Worm (Caenorhabditis elegans): ENCODE results near the gene R08E5.4.
A peak's percentile ranks its signal among the peaks of the same experiment; 100 is the strongest.

R08E5.4 gene

DNA sequence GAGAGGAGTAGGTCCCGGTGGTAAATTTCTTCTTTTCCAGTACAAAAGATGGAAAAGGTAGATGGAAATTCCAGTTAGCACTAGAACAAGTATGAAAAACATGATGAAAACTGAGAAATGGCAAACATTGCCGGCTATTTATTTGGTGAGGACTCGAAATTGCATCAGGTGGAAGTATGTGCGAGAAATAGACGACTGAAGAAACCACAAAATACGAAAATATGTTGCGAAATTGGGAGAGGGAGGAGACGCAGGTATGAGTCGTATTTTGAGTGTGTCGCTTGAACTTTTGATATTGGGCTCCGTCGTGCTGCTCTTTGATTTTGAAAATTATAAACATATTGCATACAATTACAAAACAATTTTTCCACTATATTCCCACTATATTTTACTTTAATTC is 35.0 kb downstream of the R08E5.4 start, which contains the start of gene cyp-33C8:
cyp-33C8 (minus strand) TSS at position 200 of the 400 bp plus-strand sequence.
- TF ChIP-seq lin-13 (tag; optimal IDR thresholded peaks at IDR 0.05) (no peak), unc-39 (tag; optimal IDR thresholded peaks at IDR 0.05) (no peak), elt-1 (tag; optimal IDR thresholded peaks at IDR 0.05; ENCODE audit: borderline replicate concordance, insufficient read depth) (no peak), lin-32 (GFP tag; optimal IDR thresholded peaks at IDR 0.05) (no peak), ceh-39 (tag; optimal IDR thresholded peaks at IDR 0.05) (no peak), snpc-4 (tag; optimal IDR thresholded peaks at IDR 0.05) (no peak), flh-1 (GFP tag; optimal IDR thresholded peaks at IDR 0.05) (no peak), drap-1 (GFP tag; optimal IDR thresholded peaks at IDR 0.05) (no peak), elt-3 (tag; optimal IDR thresholded peaks at IDR 0.05) (no peak), bed-3 (GFP tag; optimal IDR thresholded peaks at IDR 0.05) (no peak), sptf-1 (tag; optimal IDR thresholded peaks at IDR 0.05) (no peak), ztf-11 (tag; optimal IDR thresholded peaks at IDR 0.05) (no peak), nhr-76 (tag; optimal IDR thresholded peaks at IDR 0.05) (no peak), M03D4.4 (tag; optimal IDR thresholded peaks at IDR 0.05) (no peak), ceh-83 (GFP tag; optimal IDR thresholded peaks at IDR 0.05) (no peak)

DNA sequence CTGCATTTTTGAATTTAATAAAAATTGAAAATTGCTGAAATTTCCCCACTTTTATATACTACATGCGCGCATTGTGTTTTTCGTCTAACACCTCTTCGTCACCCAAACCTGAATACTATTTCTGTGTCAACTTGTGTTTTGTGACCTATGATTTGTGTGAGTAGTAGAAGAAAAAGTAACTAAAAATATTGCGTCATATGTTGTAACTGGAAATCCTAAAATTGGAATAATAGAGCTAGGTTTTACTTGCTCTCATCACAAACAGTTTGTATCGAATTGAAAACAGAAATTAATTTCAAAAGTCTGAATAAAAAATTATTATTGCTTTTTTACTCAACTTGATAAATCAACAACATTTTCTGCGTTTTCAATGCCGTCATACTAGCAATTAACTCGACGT is 37.1 kb downstream of the R08E5.4 start, which contains the start of gene R08F11.4:
R08F11.4 (minus strand) TSS at position 29 of the 400 bp plus-strand sequence.
- TF ChIP-seq zip-8 (tag; optimal IDR thresholded peaks at IDR 0.05) (peak; percentile 83), sem-2 (GFP tag; optimal IDR thresholded peaks at IDR 0.05) (no peak), ztf-11 (tag; optimal IDR thresholded peaks at IDR 0.05) (no peak), cnd-1 (tag; optimal IDR thresholded peaks at IDR 0.05) (no peak), hlh-1 (tag; optimal IDR thresholded peaks at IDR 0.05) (no peak)

DNA sequence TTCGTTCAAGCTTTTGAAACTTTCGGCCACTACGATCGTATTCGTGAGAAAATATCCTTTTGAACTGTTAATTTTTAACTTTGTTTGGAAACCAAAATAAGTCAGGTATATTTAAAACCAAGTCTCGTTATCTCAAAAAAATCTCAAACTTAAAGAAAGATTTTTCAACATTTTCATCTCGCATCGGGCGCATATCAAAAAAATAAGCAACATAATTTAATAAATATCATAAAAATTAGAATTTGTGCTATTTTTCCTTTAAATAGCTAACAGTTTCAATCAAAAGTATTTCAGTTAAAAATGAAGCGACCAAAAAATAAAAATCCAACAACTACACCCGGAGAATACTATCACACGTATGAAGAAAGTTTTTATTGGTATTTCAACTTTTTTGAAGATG is 37.6 kb downstream of the R08E5.4 start, which contains the start of gene srw-7:
srw-7 (plus strand) TSS at position 301 of the 400 bp plus-strand sequence.
- TF ChIP-seq lin-32 (GFP tag; optimal IDR thresholded peaks at IDR 0.05) (no peak), sem-2 (GFP tag; optimal IDR thresholded peaks at IDR 0.05) (no peak), ceh-83 (GFP tag; optimal IDR thresholded peaks at IDR 0.05) (no peak), flh-1 (GFP tag; optimal IDR thresholded peaks at IDR 0.05) (no peak), M03D4.4 (tag; optimal IDR thresholded peaks at IDR 0.05) (no peak)

DNA sequence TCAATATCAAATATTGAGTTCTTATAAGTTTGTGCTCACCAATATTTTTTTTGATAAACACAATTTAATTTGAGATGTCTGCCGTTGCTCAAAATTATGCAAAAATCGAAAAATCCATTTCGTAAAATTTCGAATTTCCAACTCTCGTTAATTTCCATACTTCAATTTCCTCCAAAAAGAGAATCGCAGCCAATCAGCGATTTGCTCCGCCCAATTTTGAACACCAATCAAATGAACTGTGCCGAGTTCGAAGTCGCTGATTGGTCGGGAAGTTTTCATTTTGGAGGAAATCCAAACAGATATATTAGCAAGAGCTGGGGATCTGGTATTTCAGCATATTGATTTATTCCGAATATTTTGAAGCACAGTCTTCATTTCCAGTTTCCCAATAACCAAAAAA is 39.5 kb downstream of the R08E5.4 start:
- TF ChIP-seq mep-1 (tag; optimal IDR thresholded peaks at IDR 0.05) (no peak), pha-4 (tag; optimal IDR thresholded peaks at IDR 0.05) (no peak), drap-1 (GFP tag; optimal IDR thresholded peaks at IDR 0.05) (no peak), ztf-11 (tag; optimal IDR thresholded peaks at IDR 0.05) (no peak), ceh-43 (GFP tag; optimal IDR thresholded peaks at IDR 0.05) (no peak), nhr-76 (tag; optimal IDR thresholded peaks at IDR 0.05) (no peak), elt-3 (tag; optimal IDR thresholded peaks at IDR 0.05) (no peak), tbx-8 (GFP tag; optimal IDR thresholded peaks at IDR 0.05) (no peak), cnd-1 (tag; optimal IDR thresholded peaks at IDR 0.05) (no peak), mls-2 (tag; optimal IDR thresholded peaks at IDR 0.05) (no peak), elt-1 (tag; optimal IDR thresholded peaks at IDR 0.05; ENCODE audit: borderline replicate concordance, insufficient read depth) (no peak), ceh-39 (tag; optimal IDR thresholded peaks at IDR 0.05) (no peak), unc-120 (tag; optimal IDR thresholded peaks at IDR 0.05; ENCODE audit: poor library complexity, severe bottlenecking) (no peak), bed-3 (GFP tag; optimal IDR thresholded peaks at IDR 0.05) (no peak)

DNA sequence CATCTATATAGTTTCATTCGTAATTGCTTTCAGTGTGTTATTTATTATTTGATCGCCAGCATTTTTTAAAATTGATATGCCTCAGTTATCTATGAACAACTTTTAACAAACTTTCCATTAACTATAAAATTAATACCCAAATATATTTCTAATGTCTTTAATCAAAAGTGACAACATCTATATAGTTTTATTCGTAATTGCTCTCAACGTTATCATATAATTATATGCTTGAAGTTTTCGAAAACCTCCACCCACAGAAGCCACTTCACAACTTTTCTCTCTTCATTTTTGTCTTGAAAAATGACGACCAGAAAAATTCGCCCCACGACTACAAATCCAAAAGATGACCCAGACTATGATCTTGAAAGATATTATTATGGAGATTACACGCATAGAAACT is 40.0 kb downstream of the R08E5.4 start, which contains the start of gene srw-6:
srw-6 (plus strand) TSS at position 301 of the 400 bp plus-strand sequence.
- TF ChIP-seq lsy-2 (tag; optimal IDR thresholded peaks at IDR 0.05) (no peak), nhr-76 (tag; optimal IDR thresholded peaks at IDR 0.05) (no peak), ceh-43 (GFP tag; optimal IDR thresholded peaks at IDR 0.05) (no peak), tbx-8 (GFP tag; optimal IDR thresholded peaks at IDR 0.05) (no peak), mep-1 (tag; optimal IDR thresholded peaks at IDR 0.05) (no peak), ces-1 (GFP tag; optimal IDR thresholded peaks at IDR 0.05) (no peak)

DNA sequence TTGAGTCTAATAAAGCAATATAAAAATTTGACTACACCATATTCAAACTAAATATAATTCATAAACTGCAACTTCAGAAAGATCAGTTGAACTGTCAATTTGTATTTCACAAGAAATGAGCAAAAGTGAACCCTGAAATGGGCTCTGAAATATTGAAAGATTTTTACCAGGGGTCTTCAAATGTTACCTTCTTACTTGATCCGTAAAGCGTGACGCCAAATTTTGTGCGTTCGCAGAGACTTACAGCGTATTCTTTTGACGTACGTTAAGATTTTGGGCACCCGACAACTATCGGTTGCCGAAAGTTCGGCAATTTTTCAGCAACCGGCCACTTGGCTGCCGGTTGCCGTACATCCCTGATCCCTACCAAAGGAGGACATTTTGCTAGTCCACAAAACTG is 41.7 kb downstream of the R08E5.4 start:
- TF ChIP-seq blmp-1 (tag; optimal IDR thresholded peaks at IDR 0.05) (no peak), nhr-76 (tag; optimal IDR thresholded peaks at IDR 0.05) (no peak), nhr-28 (tag; optimal IDR thresholded peaks at IDR 0.05) (no peak), unc-39 (tag; optimal IDR thresholded peaks at IDR 0.05) (no peak)
